Worm (Caenorhabditis elegans) whole organism, young adult: Measurements from ENCODE around the gene clec-158.

Source experiments
- ama-1 ChIP-seq, 3 experiments: fragments of 150-350 bp in 1 of 3; sonication (generic microtip) in 2 of 3; optimal IDR thresholded peaks; 2 replicates each; lab custom pipeline; 2014 to 2018; ENCODE audit warnings: missing biosample characterization in 2 of 3, missing genetic modification characterization in 2 of 3, missing genetic modification reagents in 2 of 3
- bed-2 ChIP-seq: fragments of 200-800 bp; sonication (Bioruptor generic); IDR thresholded peaks from 2 replicates; pipeline ENCODE4 v1.3.6; 2022; ENCODE audit warnings: missing genetic modification reagents, missing genetic modification characterization, missing compliant biosample characterization
- dpff-1 ChIP-seq: sonication (generic microtip); optimal IDR thresholded peaks from 2 replicates; lab custom pipeline; 2017; ENCODE audit warnings: mild to moderate bottlenecking, missing genetic modification characterization, missing compliant biosample characterization
- hlh-26 ChIP-seq: fragments of 200-800 bp; sonication (Bioruptor generic); conservative IDR thresholded peaks from 2 replicates; pipeline ENCODE4 v1.3.6; 2022; ENCODE audit warnings: missing genetic modification reagents, missing genetic modification characterization, missing compliant biosample characterization
- lir-1 ChIP-seq: fragments of 200-800 bp; sonication (Bioruptor generic); conservative IDR thresholded peaks from 2 replicates; pipeline ENCODE4 v1.3.6; 2022; ENCODE audit warnings: missing genetic modification reagents, missing genetic modification characterization, missing compliant biosample characterization
- snpc-4 ChIP-seq, 5 experiments: fragments of 150-350 bp in 1 of 5; sonication (generic microtip) in 4 of 5; optimal IDR thresholded peaks; 2 replicates each; lab custom pipeline; 2014 to 2018; ENCODE audit warnings: missing genetic modification characterization in 5 of 5, missing biosample characterization in 3 of 5, antibody characterized with exemption in 2 of 5, mild to moderate bottlenecking in 2 of 5, missing compliant biosample characterization in 2 of 5, missing genotype in 2 of 5, moderate library complexity in 2 of 5, missing genetic modification reagents in 1 of 5
- unc-130 ChIP-seq: sonication (generic microtip); optimal IDR thresholded peaks from 2 replicates; lab custom pipeline; 2016; ENCODE audit warnings: missing genetic modification reagents, missing genetic modification characterization, missing compliant biosample characterization
- ztf-3 ChIP-seq: fragments of 200-800 bp; sonication (Bioruptor generic); optimal IDR thresholded peaks from 2 replicates; lab custom pipeline; 2018; ENCODE audit warnings: mild to moderate bottlenecking, missing genetic modification characterization, missing compliant biosample characterization

- TF ChIP-seq ztf-3 (GFP tag; lab: Kevin White, UChicago) (no peak), unc-130 (no peak), hlh-26 (GFP tag; lab: Robert Waterston, UW) (no peak), ama-1 (optimal IDR thresholded peaks at IDR 0.05; lab: Kevin White, UChicago) (no peak), ama-1 (GFP tag; optimal IDR thresholded peaks at IDR 0.05; lab: Kevin White, UChicago) (no peak), lir-1 (GFP tag; lab: Robert Waterston, UW) (no peak), snpc-4 (GFP tag; optimal IDR thresholded peaks at IDR 0.05; lab: Kevin White, UChicago) (no peak), snpc-4 (tag; optimal IDR thresholded peaks at IDR 0.05; lab: Kevin White, UChicago) (no peak), bed-2 (GFP tag; lab: Robert Waterston, UW) (no peak), dpff-1 (tag; lab: Kevin White, UChicago) (no peak)
Measured at ce11 chrIII:6885889-6886288, 26.5 kb upstream of the clec-158 start.
